Worm (Caenorhabditis elegans) whole organism, L4/young adult: ENCODE data around the gene dyf-4.

Experiments
- W03F9.2 ChIP-seq: fragments of 150-350 bp; optimal IDR thresholded peaks from 2 replicates; lab custom pipeline; 2014; ENCODE audit warnings: missing biosample characterization, missing genetic modification characterization
- him-1 ChIP-seq: sonication (generic microtip); optimal IDR thresholded peaks from 2 replicates; lab custom pipeline; 2016; ENCODE audit warnings: missing genotype, missing genetic modification reagents, missing genetic modification characterization, missing compliant biosample characterization

DNA sequence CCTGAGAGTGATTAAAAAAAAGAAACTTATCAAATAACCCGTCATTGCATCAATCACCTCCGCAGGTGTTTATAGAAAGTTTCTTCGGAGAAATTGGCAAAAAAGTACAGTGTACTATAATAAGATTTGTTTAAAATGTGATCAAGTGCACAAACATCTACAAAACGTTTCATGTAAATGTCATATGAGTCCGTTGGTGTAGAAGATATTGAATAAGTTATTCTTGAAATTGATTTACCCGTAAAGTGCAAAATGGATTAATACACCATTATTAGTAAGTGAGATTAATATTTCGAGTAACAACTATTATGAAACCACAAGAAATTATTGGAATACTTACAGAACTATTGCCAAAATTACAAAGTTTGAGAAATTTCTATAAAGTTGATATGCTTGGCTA is 5.5 kb upstream of the dyf-4 start:
- no peak for TF ChIP-seq W03F9.2 (tag; lab: Kevin White, UChicago)
- no peak for TF ChIP-seq him-1 (tag; lab: Kevin White, UChicago)
